Worm (Caenorhabditis elegans) whole organism, L1 larva: ENCODE measurements around the gene F56H9.8.

ENCODE experiments used
- C04F5.9 ChIP-seq: sonication (generic microtip); optimal IDR thresholded peaks from 2 replicates; lab custom pipeline; 2016; ENCODE audit warnings: missing genetic modification characterization, missing compliant biosample characterization
- C34B4.2 ChIP-seq: sonication (generic microtip); optimal IDR thresholded peaks from 2 replicates; lab custom pipeline; 2017; ENCODE audit warnings: mild to moderate bottlenecking, missing genetic modification characterization, missing compliant biosample characterization
- F16B12.6 ChIP-seq: fragments of 150-350 bp; optimal IDR thresholded peaks from 2 replicates; lab custom pipeline; 2014; ENCODE audit warnings: missing biosample characterization, missing genetic modification characterization
- aha-1 ChIP-seq: fragments of 150-350 bp; optimal IDR thresholded peaks from 2 replicates; lab custom pipeline; 2014; ENCODE audit warnings: missing biosample characterization, missing genetic modification characterization
- alr-1 ChIP-seq: fragments of 200-800 bp; sonication (Bioruptor generic); optimal IDR thresholded peaks from 2 replicates; lab custom pipeline; 2018; ENCODE audit warnings: borderline replicate concordance, mild to moderate bottlenecking, missing genetic modification characterization, missing compliant biosample characterization
- aly-2 ChIP-seq: fragments of 150-350 bp; optimal IDR thresholded peaks from 2 replicates; lab custom pipeline; 2014; ENCODE audit warnings: missing biosample characterization, missing genetic modification characterization
- ama-1 ChIP-seq: fragments of 150-350 bp; optimal IDR thresholded peaks from 2 replicates; lab custom pipeline; 2014
- ceh-63 ChIP-seq: fragments of 200-800 bp; sonication (Bioruptor generic); optimal IDR thresholded peaks from 2 replicates; lab custom pipeline; 2018; ENCODE audit warnings: mild to moderate bottlenecking, missing genetic modification characterization, missing compliant biosample characterization
- ceh-88 ChIP-seq: fragments of 200-800 bp; sonication (Bioruptor generic); IDR thresholded peaks from 2 replicates; pipeline ENCODE4 v1.3.6; 2022; ENCODE audit warnings: missing genetic modification characterization, missing compliant biosample characterization
- ceh-90 ChIP-seq: sonication (generic microtip); optimal IDR thresholded peaks from 2 replicates; lab custom pipeline; 2016; ENCODE audit warnings: missing genetic modification characterization, missing compliant biosample characterization
- dpl-1 ChIP-seq, 3 experiments: fragments of 150-350 bp in 2 of 3; sonication (generic microtip) in 1 of 3; optimal IDR thresholded peaks; 2 replicates each; lab custom pipeline; 2014 to 2017; ENCODE audit warnings: missing biosample characterization in 3 of 3, missing genetic modification characterization in 3 of 3, missing genetic modification reagents in 3 of 3
- dsc-1 ChIP-seq: sonication (generic microtip); optimal IDR thresholded peaks from 2 replicates; lab custom pipeline; 2016; ENCODE audit warnings: mild to moderate bottlenecking, missing genetic modification characterization, missing compliant biosample characterization
- efl-3 ChIP-seq: fragments of 200-800 bp; sonication (Bioruptor generic); optimal IDR thresholded peaks from 2 replicates; lab custom pipeline; 2018; ENCODE audit warnings: mild to moderate bottlenecking, missing genetic modification characterization, missing compliant biosample characterization
- egl-13 ChIP-seq: sonication (generic microtip); optimal IDR thresholded peaks from 2 replicates; lab custom pipeline; 2016; ENCODE audit warnings: missing genotype, missing genetic modification reagents, missing genetic modification characterization, missing compliant biosample characterization
- egl-27 ChIP-seq, 2 experiments: fragments of 150-350 bp in 1 of 2; sonication (generic microtip); optimal IDR thresholded peaks; 3 replicates each; lab custom pipeline; 2017 to 2018; ENCODE audit warnings: missing biosample characterization in 2 of 2, missing genetic modification characterization in 2 of 2, missing genetic modification reagents in 2 of 2
- elt-2 ChIP-seq: sonication (generic microtip); optimal IDR thresholded peaks from 2 replicates; lab custom pipeline; 2016; ENCODE audit warnings: missing genetic modification characterization, mild to moderate bottlenecking, inconsistent platforms, missing compliant biosample characterization, missing genetic modification reagents
- elt-3 ChIP-seq, 6 experiments: fragments of 150-350 bp in 1 of 6; sonication (generic microtip); optimal IDR thresholded peaks; 2 replicates each; lab custom pipeline; 2017 to 2018; ENCODE audit warnings: missing biosample characterization in 6 of 6, missing genetic modification characterization in 6 of 6, inconsistent platforms in 1 of 6
- ets-5 ChIP-seq: fragments of 200-800 bp; sonication (Bioruptor generic); IDR thresholded peaks from 2 replicates; pipeline ENCODE4 v1.3.6; 2022; ENCODE audit warnings: missing genetic modification characterization, missing compliant biosample characterization
- fkh-10 ChIP-seq: sonication (generic microtip); optimal IDR thresholded peaks from 2 replicates; lab custom pipeline; 2017; ENCODE audit warnings: missing biosample characterization, missing genetic modification reagents, missing genetic modification characterization
- fkh-4 ChIP-seq: sonication (generic microtip); optimal IDR thresholded peaks from 2 replicates; lab custom pipeline; 2016; ENCODE audit warnings: missing compliant biosample characterization, missing genetic modification characterization, borderline replicate concordance
- fos-1 ChIP-seq: fragments of 150-350 bp; optimal IDR thresholded peaks from 2 replicates; lab custom pipeline; 2014; ENCODE audit warnings: missing biosample characterization, missing genetic modification characterization
- grh-1 ChIP-seq: fragments of 200-800 bp; sonication (Bioruptor generic); IDR thresholded peaks from 2 replicates; pipeline ENCODE4 v1.3.6; 2022; ENCODE audit warnings: missing genetic modification reagents, missing genetic modification characterization, missing compliant biosample characterization
- hlh-17 ChIP-seq: fragments of 200-800 bp; sonication (Bioruptor generic); optimal IDR thresholded peaks from 2 replicates; lab custom pipeline; 2018; ENCODE audit warnings: missing genetic modification characterization, mild to moderate bottlenecking, missing compliant biosample characterization, moderate library complexity, borderline replicate concordance
- hlh-4 ChIP-seq: sonication (generic microtip); optimal IDR thresholded peaks from 2 replicates; lab custom pipeline; 2016; ENCODE audit warnings: mild to moderate bottlenecking, missing genetic modification characterization, missing compliant biosample characterization
- hpl-2 ChIP-seq: fragments of 150-350 bp; optimal IDR thresholded peaks from 2 replicates; lab custom pipeline; 2014; ENCODE audit warnings: missing biosample characterization, missing genetic modification reagents, missing genetic modification characterization
- isw-1 ChIP-seq: fragments of 200-800 bp; sonication (Bioruptor generic); IDR thresholded peaks from 2 replicates; pipeline ENCODE4 v1.3.6; 2022; ENCODE audit warnings: missing genetic modification characterization, missing compliant biosample characterization
- lin-14 ChIP-seq: fragments of 200-800 bp; sonication (Bioruptor generic); optimal IDR thresholded peaks from 2 replicates; lab custom pipeline; 2018; ENCODE audit warnings: mild to moderate bottlenecking, missing genetic modification characterization, moderate library complexity, missing compliant biosample characterization
- lin-15B ChIP-seq: fragments of 150-350 bp; sonication (generic microtip); optimal IDR thresholded peaks from 3 replicates; lab custom pipeline; 2014; ENCODE audit warnings: missing biosample characterization, missing genetic modification characterization
- lir-3 ChIP-seq: sonication (generic microtip); optimal IDR thresholded peaks from 2 replicates; lab custom pipeline; 2016; ENCODE audit warnings: mild to moderate bottlenecking, missing genetic modification characterization, moderate library complexity, missing compliant biosample characterization; ENCODE audit not compliant: poor library complexity
- lsy-2 ChIP-seq, 2 experiments: fragments of 150-350 bp; optimal IDR thresholded peaks; 2 replicates each; lab custom pipeline; 2014; ENCODE audit warnings: missing biosample characterization in 2 of 2, missing genetic modification characterization in 2 of 2
- mab-9 ChIP-seq: fragments of 200-800 bp; sonication (Bioruptor generic); IDR thresholded peaks from 2 replicates; pipeline ENCODE4 v1.3.6; 2022; ENCODE audit warnings: missing genetic modification reagents, missing genetic modification characterization, missing compliant biosample characterization
- mdl-1 ChIP-seq, 2 experiments: fragments of 150-350 bp; optimal IDR thresholded peaks; 2 replicates each; lab custom pipeline; 2014 to 2017; ENCODE audit warnings: missing biosample characterization in 2 of 2, missing genetic modification characterization in 2 of 2, inconsistent platforms in 1 of 2
- nhr-19 ChIP-seq: fragments of 200-800 bp; sonication (Bioruptor generic); conservative IDR thresholded peaks from 2 replicates; pipeline ENCODE4 v1.3.6; 2022; ENCODE audit warnings: missing genetic modification characterization, missing compliant biosample characterization
- nhr-20 ChIP-seq: sonication (generic microtip); optimal IDR thresholded peaks from 2 replicates; lab custom pipeline; 2016; ENCODE audit warnings: mild to moderate bottlenecking, missing genetic modification characterization, missing compliant biosample characterization
- nhr-237 ChIP-seq: fragments of 150-350 bp; optimal IDR thresholded peaks from 2 replicates; lab custom pipeline; 2014; ENCODE audit warnings: missing biosample characterization, missing genetic modification characterization
- nhr-47 ChIP-seq: sonication (generic microtip); optimal IDR thresholded peaks from 2 replicates; lab custom pipeline; 2016; ENCODE audit warnings: mild to moderate bottlenecking, missing genetic modification characterization, moderate library complexity, missing compliant biosample characterization
- nhr-77 ChIP-seq: fragments of 150-350 bp; optimal IDR thresholded peaks from 2 replicates; lab custom pipeline; 2014; ENCODE audit warnings: missing biosample characterization, missing genetic modification characterization
- nhr-84 ChIP-seq: sonication (generic microtip); optimal IDR thresholded peaks from 2 replicates; lab custom pipeline; 2017; ENCODE audit warnings: missing biosample characterization, missing genetic modification characterization
- nhr-85 ChIP-seq: sonication (generic microtip); peaks from one replicate; lab custom pipeline; 2016; ENCODE audit warnings: missing genetic modification characterization, inconsistent platforms, missing compliant biosample characterization
- nhr-90 ChIP-seq: sonication (generic microtip); optimal IDR thresholded peaks from 2 replicates; lab custom pipeline; 2016; ENCODE audit warnings: mild to moderate bottlenecking, missing genetic modification characterization, missing compliant biosample characterization; ENCODE audit not compliant: poor library complexity
- pag-3 ChIP-seq: sonication (generic microtip); optimal IDR thresholded peaks from 2 replicates; lab custom pipeline; 2017; ENCODE audit warnings: missing genetic modification characterization, mild to moderate bottlenecking, missing compliant biosample characterization, antibody characterized with exemption, borderline replicate concordance; ENCODE audit not compliant: insufficient read depth
- skn-1 ChIP-seq: fragments of 150-350 bp; optimal IDR thresholded peaks from 2 replicates; lab custom pipeline; 2014; ENCODE audit warnings: missing biosample characterization, missing genetic modification characterization
- snpc-4 ChIP-seq: fragments of 150-350 bp; optimal IDR thresholded peaks from 2 replicates; lab custom pipeline; 2014; ENCODE audit warnings: missing biosample characterization, missing genetic modification characterization
- sptf-1 ChIP-seq: fragments of 150-350 bp; optimal IDR thresholded peaks from 2 replicates; lab custom pipeline; 2014; ENCODE audit warnings: missing biosample characterization, missing genetic modification characterization
- tlp-1 ChIP-seq: fragments of 150-350 bp; optimal IDR thresholded peaks from 2 replicates; lab custom pipeline; 2014; ENCODE audit warnings: missing biosample characterization, missing genetic modification characterization
- unc-130 ChIP-seq: fragments of 150-350 bp; optimal IDR thresholded peaks from 2 replicates; lab custom pipeline; 2017; ENCODE audit warnings: missing biosample characterization, missing genetic modification characterization, inconsistent platforms
- unc-62 ChIP-seq: fragments of 150-350 bp; optimal IDR thresholded peaks from 2 replicates; lab custom pipeline; 2014; ENCODE audit warnings: missing biosample characterization, missing genetic modification reagents, missing genetic modification characterization
- vab-15 ChIP-seq: sonication (generic microtip); optimal IDR thresholded peaks from 2 replicates; lab custom pipeline; 2017; ENCODE audit warnings: missing genotype, mild to moderate bottlenecking, missing genetic modification characterization, missing compliant biosample characterization
- xbp-1 ChIP-seq: sonication (generic microtip); optimal IDR thresholded peaks from 2 replicates; lab custom pipeline; 2016; ENCODE audit warnings: missing genetic modification characterization, missing compliant biosample characterization
- zip-4 ChIP-seq: fragments of 200-800 bp; sonication (Bioruptor generic); optimal IDR thresholded peaks from 2 replicates; lab custom pipeline; 2018; ENCODE audit warnings: mild to moderate bottlenecking, missing genetic modification characterization, moderate library complexity, missing compliant biosample characterization
- ztf-11 ChIP-seq, 2 experiments: sonication (generic microtip); optimal IDR thresholded peaks; 2 replicates each; lab custom pipeline; 2016 to 2017; ENCODE audit warnings: missing genetic modification characterization in 2 of 2, missing biosample characterization in 1 of 2, missing compliant biosample characterization in 1 of 2
- ztf-4 ChIP-seq: fragments of 150-350 bp; optimal IDR thresholded peaks from 2 replicates; lab custom pipeline; 2014; ENCODE audit warnings: missing biosample characterization, missing genetic modification characterization

F56H9.8 gene

DNA sequence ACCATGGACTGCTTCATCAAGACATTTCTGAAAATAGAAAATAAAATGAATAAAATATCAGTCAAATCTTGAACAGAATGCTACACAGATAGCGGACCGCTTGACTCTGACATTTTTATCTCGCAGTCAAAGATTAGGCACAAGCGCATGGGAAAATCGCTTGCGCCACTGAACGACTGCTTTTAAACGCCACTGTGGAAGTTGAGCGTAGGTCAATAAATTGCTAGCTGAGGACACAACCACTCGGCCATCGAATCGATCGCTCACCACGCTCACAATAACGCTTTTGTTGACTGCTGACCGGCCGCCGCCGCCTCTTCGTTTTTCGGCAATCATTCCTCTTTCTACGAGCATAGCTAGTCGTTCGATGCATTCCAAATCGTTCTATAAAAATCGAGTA is 47.8 kb upstream of the F56H9.8 start (continued):
- TF ChIP-seq F16B12.6 (tag; lab: Kevin White, UChicago) (peak; percentile 21), ceh-88 (GFP tag; lab: Robert Waterston, UW) (no peak), snpc-4 (tag; lab: Kevin White, UChicago) (peak; percentile 22), nhr-47 (peak; percentile 64), alr-1 (no peak), fos-1 (no peak), unc-130 (tag; lab: Kevin White, UChicago) (peak; percentile 73), nhr-84 (tag; lab: Kevin White, UChicago) (no peak), elt-3 (tag; optimal IDR thresholded peaks at IDR 0.05; lab: Kevin White, UChicago) (peak in 2 of 6 experiments; percentile 2 to 8), sptf-1 (tag; lab: Kevin White, UChicago) (no peak), ceh-90 (tag; lab: Kevin White, UChicago) (no peak), egl-13 (no peak), ets-5 (GFP tag; lab: Robert Waterston, UW) (no peak), dpl-1 (GFP tag; optimal IDR thresholded peaks at IDR 0.05; lab: Kevin White, UChicago) (peak in 2 of 3 experiments; percentile 33 to 34), grh-1 (GFP tag; lab: Robert Waterston, UW) (0 out of 2 replicates have a peak, but pooled peaks have one; percentile 21), hpl-2 (GFP tag; lab: Kevin White, UChicago) (no peak), tlp-1 (tag; lab: Kevin White, UChicago) (no peak), ztf-11 (tag; optimal IDR thresholded peaks at IDR 0.05; lab: Kevin White, UChicago) (peak in 1 of 2 experiments; percentile 61), aly-2 (tag; lab: Kevin White, UChicago) (no peak), nhr-237 (no peak), skn-1 (tag; lab: Kevin White, UChicago) (peak; percentile 41), hlh-4 (tag; lab: Kevin White, UChicago) (no peak), C34B4.2 (no peak), dsc-1 (tag; lab: Kevin White, UChicago) (peak; percentile 62), isw-1 (GFP tag; lab: Robert Waterston, UW) (no peak), egl-27 (tag; optimal IDR thresholded peaks at IDR 0.05; lab: Kevin White, UChicago) (no peak), nhr-20 (tag; lab: Kevin White, UChicago) (peak; percentile 59), lir-3 (no peak), mab-9 (GFP tag; lab: Robert Waterston, UW) (no peak), nhr-90 (tag; lab: Kevin White, UChicago) (peak; percentile 72), zip-4 (GFP tag; lab: Kevin White, UChicago) (no peak), ama-1 (lab: Kevin White, UChicago) (no peak), lsy-2 (tag; optimal IDR thresholded peaks at IDR 0.05; lab: Kevin White, UChicago) (peak; percentile 35 to 60), nhr-85 (tag; lab: Kevin White, UChicago) (peak; percentile 76), vab-15 (peak; percentile 57), mdl-1 (tag; optimal IDR thresholded peaks at IDR 0.05; lab: Kevin White, UChicago) (no peak), ztf-4 (tag; lab: Kevin White, UChicago) (no peak), nhr-77 (peak; percentile 22)

DNA sequence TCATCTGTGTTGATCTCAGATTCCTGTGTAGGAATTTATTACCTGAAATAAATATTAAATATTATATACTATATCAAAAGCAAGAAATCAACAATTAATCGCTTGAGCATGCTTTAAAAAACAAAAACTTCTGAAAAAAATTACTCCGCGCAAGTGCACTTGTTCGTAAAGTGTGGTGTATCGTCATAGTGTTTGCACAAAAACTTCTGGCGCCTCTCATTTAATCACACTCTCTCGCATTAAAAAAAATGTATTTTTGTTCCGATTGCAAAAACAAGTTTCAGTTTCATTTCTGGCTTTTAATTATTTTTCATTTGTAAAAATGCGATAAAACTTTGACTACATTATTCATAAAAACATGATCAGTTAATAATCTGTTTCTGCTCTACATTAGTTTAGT is 45.5 kb upstream of the F56H9.8 start, which contains the start of the genes C14C10.10 and ril-2:
TSS of gene C14C10.10 (minus strand) at position 19 of the 400 bp plus-strand sequence.
TSS of gene ril-2 (minus strand) at position 48 of the 400 bp plus-strand sequence.
- TF ChIP-seq unc-130 (tag; lab: Kevin White, UChicago): no peak
- peak; percentile 24 for TF ChIP-seq snpc-4 (tag; lab: Kevin White, UChicago)
- no peak for TF ChIP-seq ceh-63 (GFP tag; lab: Kevin White, UChicago)
- no peak for TF ChIP-seq C34B4.2
- no peak for TF ChIP-seq unc-62
- no peak for TF ChIP-seq lin-15B (tag; lab: Kevin White, UChicago)
- no peak for TF ChIP-seq grh-1 (GFP tag; lab: Robert Waterston, UW)
- no peak for TF ChIP-seq C04F5.9 (tag; lab: Kevin White, UChicago)
- TF ChIP-seq nhr-84 (tag; lab: Kevin White, UChicago): no peak
- no peak for TF ChIP-seq ama-1 (lab: Kevin White, UChicago)
- TF ChIP-seq nhr-47: peak; percentile 49
- TF ChIP-seq elt-2 (tag; lab: Kevin White, UChicago): no peak
- no peak for TF ChIP-seq nhr-85 (tag; lab: Kevin White, UChicago)
- no peak for TF ChIP-seq pag-3 (tag; lab: Kevin White, UChicago)
- peak; percentile 13 for TF ChIP-seq xbp-1 (tag; lab: Kevin White, UChicago)
- TF ChIP-seq lin-14 (GFP tag; lab: Kevin White, UChicago): peak; percentile 56
- no peak for TF ChIP-seq nhr-19 (GFP tag; lab: Robert Waterston, UW)
- TF ChIP-seq fkh-4 (tag; lab: Kevin White, UChicago): no peak
- no peak for TF ChIP-seq aha-1 (tag; lab: Kevin White, UChicago)
- no peak for TF ChIP-seq hlh-17 (GFP tag; lab: Kevin White, UChicago)
- TF ChIP-seq mdl-1 (tag; optimal IDR thresholded peaks at IDR 0.05; lab: Kevin White, UChicago): no peak
- no peak for TF ChIP-seq efl-3 (GFP tag; lab: Kevin White, UChicago)
- TF ChIP-seq fkh-10 (GFP tag; lab: Kevin White, UChicago): no peak
